Fruit fly (Drosophila melanogaster) whole organism, wandering third instar larva: ENCODE results near the gene CG11986.
A peak's percentile ranks its signal among the peaks of the same experiment; 100 is the strongest.

Source experiments
- Abd-B ChIP-seq: fragments of >200 bp; optimal IDR thresholded peaks from 2 replicates; lab custom pipeline; 2017; ENCODE audit warnings: missing biosample characterization, missing genetic modification characterization
- CG32264 ChIP-seq: fragments of 200-800 bp; sonication (Bioruptor generic); optimal IDR thresholded peaks from 2 replicates; lab custom pipeline; 2016; ENCODE audit warnings: missing biosample characterization, missing genetic modification characterization
- Dfd ChIP-seq: fragments of >200 bp; optimal IDR thresholded peaks from 2 replicates; lab custom pipeline; 2017; ENCODE audit warnings: missing biosample characterization, missing genetic modification characterization
- Dif ChIP-seq: fragments of 200-275, 200-300 bp; sonication (Bioruptor generic); optimal IDR thresholded peaks from 2 replicates; lab custom pipeline; 2018; ENCODE audit warnings: missing biosample characterization, missing genetic modification characterization; ENCODE audit not compliant: partially characterized antibody
- HLH106 ChIP-seq: fragments of 200-800 bp; optimal IDR thresholded peaks from 3 replicates; lab custom pipeline; 2019; ENCODE audit warnings: missing biosample characterization, mild to moderate bottlenecking, missing genetic modification characterization, moderate library complexity
- Hr83 ChIP-seq: fragments of 200-300 bp; sonication (Bioruptor generic); optimal IDR thresholded peaks from 2 replicates; lab custom pipeline; 2016; ENCODE audit warnings: missing biosample characterization, mild to moderate bottlenecking, missing genetic modification characterization, moderate library complexity; ENCODE audit not compliant: poor library complexity, severe bottlenecking
- Myc ChIP-seq: fragments of >200 bp; optimal IDR thresholded peaks from 2 replicates; lab custom pipeline; 2017
- Rel ChIP-seq, 2 experiments: fragments of 200-800 bp; sonication (Bioruptor generic) in 1 of 2; optimal IDR thresholded peaks; 2 replicates in 1 of 2; 3 replicates in 1 of 2; lab custom pipeline; 2016 to 2019; ENCODE audit warnings: mild to moderate bottlenecking in 2 of 2, missing biosample characterization in 2 of 2, missing genetic modification characterization in 2 of 2, moderate library complexity in 1 of 2
- Sp1 ChIP-seq: fragments of 200-800 bp; sonication (Bioruptor generic); optimal IDR thresholded peaks from 3 replicates; lab custom pipeline; 2019; ENCODE audit warnings: missing biosample characterization, mild to moderate bottlenecking, missing genetic modification characterization, moderate library complexity
- br ChIP-seq: fragments of 200-800 bp; sonication (Bioruptor generic); optimal IDR thresholded peaks from 2 replicates; lab custom pipeline; 2016; ENCODE audit warnings: missing biosample characterization, missing genetic modification characterization
- dl ChIP-seq, 2 experiments: fragments of 175-275, 200-275 bp in 1 of 2; fragments of 200-275 bp in 1 of 2; sonication (Bioruptor generic); optimal IDR thresholded peaks; lab custom pipeline; 2018; ENCODE audit warnings: mild to moderate bottlenecking in 2 of 2, missing biosample characterization in 2 of 2, missing genetic modification characterization in 2 of 2, moderate library complexity in 2 of 2; ENCODE audit not compliant: partially characterized antibody in 2 of 2, insufficient read depth in 1 of 2
- dsf ChIP-seq: sonication (Bioruptor generic); optimal IDR thresholded peaks from 2 replicates; lab custom pipeline; 2016; ENCODE audit warnings: missing biosample characterization, missing genetic modification characterization, borderline replicate concordance
- ey ChIP-seq: fragments of 200-800 bp; sonication (Bioruptor generic); optimal IDR thresholded peaks from 2 replicates; lab custom pipeline; 2016; ENCODE audit warnings: missing biosample characterization, missing genetic modification characterization
- foxo ChIP-seq, 2 experiments: fragments of 200-800 bp; sonication (Bioruptor generic); optimal IDR thresholded peaks; 2 replicates in 1 of 2; 3 replicates in 1 of 2; lab custom pipeline; 2016 to 2017; ENCODE audit warnings: missing biosample characterization in 2 of 2, missing genetic modification characterization in 2 of 2
- fru ChIP-seq: fragments of 200-800 bp; sonication (Bioruptor generic); optimal IDR thresholded peaks from 3 replicates; lab custom pipeline; 2016; ENCODE audit warnings: missing biosample characterization, mild to moderate bottlenecking, missing genetic modification characterization
- h ChIP-seq: fragments of 200-800 bp; sonication (Bioruptor generic); optimal IDR thresholded peaks from 3 replicates; lab custom pipeline; 2016; ENCODE audit warnings: missing biosample characterization, mild to moderate bottlenecking, missing genetic modification characterization
- jim ChIP-seq: fragments of 175-275, 200-325 bp; sonication (Bioruptor generic); optimal IDR thresholded peaks from 2 replicates; lab custom pipeline; 2016; ENCODE audit warnings: missing biosample characterization, mild to moderate bottlenecking, missing genetic modification characterization
- pan ChIP-seq: fragments of >200 bp; optimal IDR thresholded peaks from 2 replicates; lab custom pipeline; 2017
- rgr ChIP-seq: fragments of 200-800 bp; sonication (Bioruptor generic); optimal IDR thresholded peaks from 3 replicates; lab custom pipeline; 2016; ENCODE audit warnings: missing biosample characterization, mild to moderate bottlenecking, missing genetic modification characterization
- sage ChIP-seq: fragments of 200-800 bp; sonication (Bioruptor generic); optimal IDR thresholded peaks from 2 replicates; lab custom pipeline; 2016; ENCODE audit warnings: missing biosample characterization, mild to moderate bottlenecking, missing genetic modification characterization
- sv ChIP-seq: fragments of 200-800 bp; sonication (Bioruptor generic); optimal IDR thresholded peaks from 3 replicates; lab custom pipeline; 2016; ENCODE audit warnings: missing biosample characterization, missing genetic modification characterization
- tai ChIP-seq: sonication (Bioruptor generic); optimal IDR thresholded peaks from 2 replicates; lab custom pipeline; 2016; ENCODE audit warnings: missing biosample characterization, missing genetic modification characterization

Gene CG11986

DNA sequence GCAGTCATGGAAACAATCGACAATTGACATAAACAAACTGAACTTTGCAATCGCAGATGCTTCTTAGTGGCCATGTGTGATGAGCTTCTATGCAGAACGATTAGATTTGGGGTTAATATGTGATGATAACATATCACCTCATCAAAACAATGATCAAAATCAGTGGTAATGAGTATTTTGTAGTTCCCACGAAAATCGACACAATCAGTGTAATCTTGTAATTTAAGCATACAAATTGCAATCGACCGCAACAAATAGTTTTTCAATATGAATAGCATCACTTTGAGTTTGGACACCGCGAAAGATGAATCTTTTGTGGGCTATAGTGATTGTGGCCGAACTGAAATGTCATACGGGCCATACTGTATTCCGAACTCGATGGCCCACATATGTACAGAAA, 17.8 kb upstream of the CG11986 start, which contains the start of gene CG11977:
Gene CG11977, plus strand, starts transcription at position 301 of the 400 bp plus-strand sequence.
- TF ChIP-seq Dif (GFP tag; lab: Kevin White, UChicago) = no peak
- no peak for TF ChIP-seq dl (GFP tag; optimal IDR thresholded peaks at IDR 0.05; lab: Kevin White, UChicago; ENCODE audit: insufficient read depth in 1 of 2, partially characterized antibody in 2 of 2)
- TF ChIP-seq Sp1 = no peak
- no peak for TF ChIP-seq sage (GFP tag; lab: Kevin White, UChicago)

DNA sequence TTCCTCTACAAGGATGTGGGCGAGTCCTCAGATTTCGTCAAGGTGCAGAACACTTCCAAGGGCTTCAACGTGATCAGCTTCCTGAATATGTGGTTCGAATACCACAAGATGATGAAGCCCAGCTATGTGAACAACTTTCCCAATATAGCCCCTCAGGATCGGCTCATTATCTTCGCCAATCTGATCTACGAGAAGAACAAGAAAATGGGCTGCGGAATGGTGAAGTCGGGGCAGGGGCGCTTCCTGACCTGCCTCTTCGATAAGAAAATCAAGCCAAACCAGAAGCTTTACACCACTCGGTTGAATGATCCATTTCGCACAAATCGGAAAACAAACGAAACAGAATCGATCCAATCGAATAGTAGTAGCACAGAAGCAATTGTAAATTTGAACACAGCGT, 17.0 kb upstream of the CG11986 start:
- TF ChIP-seq jim (no peak), foxo (GFP tag; optimal IDR thresholded peaks at IDR 0.05; lab: Kevin White, UChicago) (no peak), CG32264 (GFP tag; lab: Kevin White, UChicago) (no peak)

DNA sequence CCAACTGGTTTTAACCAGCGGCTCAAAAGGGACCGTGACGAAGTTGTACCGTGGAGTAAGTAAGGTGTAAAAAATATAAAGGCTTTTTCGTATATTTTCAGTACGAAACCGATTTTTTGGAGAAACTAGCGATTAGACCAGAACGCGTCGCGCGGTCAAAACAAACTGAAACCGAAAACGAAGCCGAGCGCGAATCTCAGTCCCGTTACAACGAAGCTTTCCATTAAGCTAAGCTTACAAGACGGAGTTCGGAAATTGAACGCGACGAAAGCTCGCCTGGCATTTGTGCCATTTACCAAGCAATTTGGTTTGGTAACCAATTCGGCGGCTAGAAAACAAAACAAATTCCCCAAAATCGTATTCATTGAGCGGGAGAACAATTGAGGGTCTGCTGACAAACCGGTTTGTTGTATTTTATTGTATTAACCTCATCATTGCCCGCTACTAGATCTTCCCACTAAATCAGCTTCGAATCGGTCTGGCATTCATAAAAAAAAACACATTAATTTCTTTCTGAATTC, 13.5 kb upstream of the CG11986 start:
- TF ChIP-seq Abd-B (GFP tag; lab: Kevin White, UChicago) = no peak
- TF ChIP-seq HLH106 (tag; lab: Kevin White, UChicago) = no peak
- TF ChIP-seq dsf (GFP tag; lab: Kevin White, UChicago) = no peak
- no peak for TF ChIP-seq Rel (GFP tag; optimal IDR thresholded peaks at IDR 0.05; lab: Kevin White, UChicago)
- no peak for TF ChIP-seq Rel (tag; optimal IDR thresholded peaks at IDR 0.05; lab: Kevin White, UChicago)
- no peak for TF ChIP-seq dl (GFP tag; optimal IDR thresholded peaks at IDR 0.05; lab: Kevin White, UChicago; ENCODE audit: insufficient read depth in 1 of 2, partially characterized antibody in 2 of 2)
- TF ChIP-seq, all 38 proteins: peak for 0

DNA sequence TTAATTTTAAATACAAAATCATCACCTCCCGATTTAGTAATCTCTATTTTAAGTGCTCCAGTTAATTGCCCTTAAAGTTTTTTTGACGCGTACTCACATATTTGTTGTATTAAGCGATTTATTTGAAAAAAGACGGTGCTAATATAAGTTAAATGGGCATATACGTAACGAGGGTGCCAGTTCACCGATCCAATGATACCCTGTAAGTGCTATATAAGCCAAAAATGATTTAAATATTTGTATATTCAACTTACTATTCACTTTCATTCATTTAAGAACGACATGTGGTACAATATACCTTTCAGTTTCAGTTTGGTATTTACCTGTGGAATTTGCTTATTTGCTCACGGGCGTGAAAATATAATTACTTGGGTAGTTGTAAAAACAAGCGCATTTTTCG, 12.7 kb upstream of the CG11986 start:
- TF ChIP-seq sv (GFP tag; lab: Kevin White, UChicago) (no peak), pan (lab: Kevin White, UChicago) (no peak), rgr (GFP tag; lab: Kevin White, UChicago) (peak; percentile 24), foxo (GFP tag; optimal IDR thresholded peaks at IDR 0.05; lab: Kevin White, UChicago) (peak in 1 of 2 experiments; percentile 2), br (GFP tag; lab: Kevin White, UChicago) (no peak), h (GFP tag; lab: Kevin White, UChicago) (peak; percentile 36), ey (GFP tag; lab: Kevin White, UChicago) (peak; percentile 10), Dfd (GFP tag; lab: Kevin White, UChicago) (no peak), fru (GFP tag; lab: Kevin White, UChicago) (peak; percentile 6)
- TF ChIP-seq, all 38 proteins: peak for 5

DNA sequence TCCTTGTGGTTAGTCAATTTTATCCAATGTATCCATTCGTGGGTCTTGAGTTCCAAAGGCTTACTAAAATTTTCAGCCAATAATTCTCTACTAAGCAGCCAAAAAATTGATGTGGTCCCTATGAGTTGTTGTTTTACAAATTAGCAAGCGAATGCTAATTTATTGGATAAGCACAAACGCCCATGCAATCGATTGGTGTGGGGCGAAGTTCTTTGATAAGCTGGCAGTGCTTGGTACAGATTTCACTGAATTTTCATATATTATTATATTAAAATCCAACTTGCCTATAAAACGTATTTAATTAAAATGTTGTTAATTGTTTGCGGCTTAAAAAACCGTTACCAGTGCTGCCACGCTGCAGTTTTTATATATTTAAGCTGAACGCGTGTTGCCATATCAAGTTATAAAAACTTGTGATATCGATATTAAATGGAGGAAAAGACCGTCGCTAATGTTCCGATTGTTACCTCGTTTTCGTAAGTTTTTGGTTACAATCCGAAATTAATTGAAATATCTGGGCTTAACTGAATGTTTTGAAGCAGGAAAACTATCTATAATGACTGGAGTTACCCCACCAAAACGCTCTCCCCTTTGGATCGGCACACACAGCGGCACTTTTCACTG, 11.5 kb upstream of the CG11986 start, which contains the start of the genes CG31100 and CG11980:
Gene CG31100, minus strand, starts transcription at position 51 of the 624 bp plus-strand sequence.
Gene CG11980, plus strand, starts transcription at position 418 of the 624 bp plus-strand sequence.
- TF ChIP-seq Abd-B (GFP tag; lab: Kevin White, UChicago) (no peak), Dif (GFP tag; lab: Kevin White, UChicago) (no peak), Rel (GFP tag; optimal IDR thresholded peaks at IDR 0.05; lab: Kevin White, UChicago) (no peak), Rel (tag; optimal IDR thresholded peaks at IDR 0.05; lab: Kevin White, UChicago) (peak; percentile 19)

DNA sequence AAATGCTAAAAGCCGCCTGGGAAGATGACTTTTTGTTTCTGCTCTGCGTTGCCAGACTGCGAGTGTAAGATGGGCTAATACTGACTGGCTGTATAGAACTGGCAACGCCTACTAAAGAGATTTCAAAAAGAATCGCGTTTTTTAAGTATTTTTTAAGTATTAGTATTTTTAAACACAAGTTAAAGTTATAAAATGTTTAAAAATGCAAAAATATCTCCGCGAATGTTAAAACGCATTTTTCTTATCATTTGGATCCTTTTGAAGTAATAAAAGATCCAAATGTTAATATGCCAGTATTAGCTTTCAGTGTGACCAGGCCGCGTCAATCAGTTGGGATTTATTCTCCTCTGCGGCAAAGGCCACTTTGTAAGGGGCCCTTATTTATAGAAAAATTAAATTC, 9.1 kb upstream of the CG11986 start, which contains the start of the genes Prosbeta3 and Iru:
Gene Prosbeta3, minus strand, starts transcription at position 98 of the 400 bp plus-strand sequence.
Gene Iru, plus strand, starts transcription at position 328 of the 400 bp plus-strand sequence.
- TF ChIP-seq Rel (GFP tag; optimal IDR thresholded peaks at IDR 0.05; lab: Kevin White, UChicago) (no peak), Rel (tag; optimal IDR thresholded peaks at IDR 0.05; lab: Kevin White, UChicago) (peak; percentile 21), Hr83 (GFP tag; lab: Kevin White, UChicago) (no peak), Myc (lab: Kevin White, UChicago) (peak; percentile 7), sage (GFP tag; lab: Kevin White, UChicago) (no peak)
- TF ChIP-seq, all 38 proteins: peak for 2

DNA sequence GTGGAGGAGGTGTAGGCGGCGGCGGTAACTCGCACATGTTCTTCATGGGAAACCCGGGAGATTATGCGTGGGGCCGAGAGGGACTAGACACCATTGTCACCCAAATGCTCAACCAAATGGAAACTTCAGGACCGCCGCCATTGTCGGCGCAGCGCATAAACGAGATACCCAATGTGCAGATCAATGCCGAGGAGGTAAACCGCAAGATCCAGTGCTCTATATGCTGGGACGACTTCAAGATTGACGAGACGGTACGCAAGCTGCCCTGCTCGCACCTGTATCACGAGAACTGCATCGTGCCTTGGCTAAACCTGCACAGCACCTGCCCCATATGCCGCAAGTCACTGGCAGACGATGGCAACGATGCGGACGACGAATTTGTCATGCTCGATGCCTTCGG, 8.0 kb upstream of the CG11986 start:
- TF ChIP-seq Rel (GFP tag; optimal IDR thresholded peaks at IDR 0.05; lab: Kevin White, UChicago) (no peak), Rel (tag; optimal IDR thresholded peaks at IDR 0.05; lab: Kevin White, UChicago) (no peak), tai (no peak), CG32264 (GFP tag; lab: Kevin White, UChicago) (no peak), rgr (GFP tag; lab: Kevin White, UChicago) (no peak)
